Worm (Caenorhabditis elegans): ENCODE measurements around the gene lin-12.
A peak's percentile ranks its signal among the peaks of the same experiment; 100 is the strongest.

lin-12 gene

ce11 chrIII:9103643-9104042 lies 32.4 kb upstream of the lin-12 start, which contains the start of gene dos-1:
Gene dos-1 (plus strand): TSS chrIII:9103943.
- no peak for TF ChIP-seq ceh-2 (tag; optimal IDR thresholded peaks at IDR 0.05)
- no peak for TF ChIP-seq unc-42 (tag; optimal IDR thresholded peaks at IDR 0.05)
- TF ChIP-seq dve-1 (tag; optimal IDR thresholded peaks at IDR 0.05): no peak
- no peak for TF ChIP-seq K09A11.1 (tag; optimal IDR thresholded peaks at IDR 0.05; ENCODE audit: insufficient read depth)
- TF ChIP-seq pat-9 (tag; optimal IDR thresholded peaks at IDR 0.05): no peak
- TF ChIP-seq tbx-7 (tag; optimal IDR thresholded peaks at IDR 0.05): no peak
- TF ChIP-seq ceh-6 (GFP tag; optimal IDR thresholded peaks at IDR 0.05): no peak
- no peak for TF ChIP-seq hlh-30 (tag; optimal IDR thresholded peaks at IDR 0.05; ENCODE audit: insufficient read depth)
- no peak for TF ChIP-seq hlh-15 (tag; optimal IDR thresholded peaks at IDR 0.05)
- TF ChIP-seq sox-2 (GFP tag; IDR thresholded peaks at IDR 0.05): no peak

- TF ChIP-seq unc-55 (GFP tag; optimal IDR thresholded peaks at IDR 0.05) (no peak), ceh-18 (tag; optimal IDR thresholded peaks at IDR 0.05) (no peak), zip-5 (tag; optimal IDR thresholded peaks at IDR 0.05) (no peak), dmd-4 (tag; optimal IDR thresholded peaks at IDR 0.05; ENCODE audit: borderline replicate concordance) (no peak), nfya-1 (tag; optimal IDR thresholded peaks at IDR 0.05) (no peak), ceh-2 (tag; optimal IDR thresholded peaks at IDR 0.05) (no peak), pha-2 (tag; optimal IDR thresholded peaks at IDR 0.05) (no peak), F13H6.1 (tag; optimal IDR thresholded peaks at IDR 0.05) (no peak), pax-1 (tag; optimal IDR thresholded peaks at IDR 0.05) (no peak), hlh-13 (GFP tag; optimal IDR thresholded peaks at IDR 0.05) (no peak), sox-2 (GFP tag; IDR thresholded peaks at IDR 0.05) (no peak), ceh-6 (GFP tag; optimal IDR thresholded peaks at IDR 0.05) (no peak), unc-3 (GFP tag; conservative IDR thresholded peaks at IDR 0.05) (no peak), unc-3 (tag; optimal IDR thresholded peaks at IDR 0.05) (no peak), elt-2 (tag; optimal IDR thresholded peaks at IDR 0.05) (no peak), ztf-16 (tag; optimal IDR thresholded peaks at IDR 0.05) (no peak), eyg-1 (tag; optimal IDR thresholded peaks at IDR 0.05) (no peak)
These were observed 29.9 kb upstream of the lin-12 start, which contains the start of gene ZK507.1 for ce11 chrIII:9101212-9101611. Gene ZK507.1 (minus strand): TSS chrIII:9101312.

- TF ChIP-seq Y22D7AL.16 (tag; optimal IDR thresholded peaks at IDR 0.05) (no peak), ceh-31 (tag; optimal IDR thresholded peaks at IDR 0.05) (no peak)
These were observed 20.4 kb upstream of the lin-12 start, which contains the start of gene glp-1 for ce11 chrIII:9091392-9092291. Gene glp-1 (plus strand): TSS chrIII:9092241.

ce11 chrIII:9089325-9089823 lies 18.1 kb upstream of the lin-12 start, which contains the start of the genes mccc-2 and mrpl-44:
Gene mccc-2 (minus strand): TSS chrIII:9089375.
Gene mrpl-44 (minus strand): TSS chrIII:9089375.
- TF ChIP-seq pha-2 (tag; optimal IDR thresholded peaks at IDR 0.05) (no peak), ets-4 (tag; optimal IDR thresholded peaks at IDR 0.05) (no peak), zip-5 (tag; optimal IDR thresholded peaks at IDR 0.05) (no peak), elt-2 (tag; optimal IDR thresholded peaks at IDR 0.05) (peak; percentile 70), ceh-6 (GFP tag; optimal IDR thresholded peaks at IDR 0.05) (no peak), fkh-10 (GFP tag; optimal IDR thresholded peaks at IDR 0.05) (no peak), ceh-9 (tag; optimal IDR thresholded peaks at IDR 0.05) (no peak), nfya-1 (tag; optimal IDR thresholded peaks at IDR 0.05) (peak; percentile 18), ref-2 (tag; optimal IDR thresholded peaks at IDR 0.05) (no peak), tbx-2 (tag; optimal IDR thresholded peaks at IDR 0.05) (no peak), ztf-16 (tag; optimal IDR thresholded peaks at IDR 0.05) (no peak), K09A11.1 (tag; optimal IDR thresholded peaks at IDR 0.05; ENCODE audit: insufficient read depth) (no peak)

ce11 chrIII:9084329-9084728 lies 13.1 kb upstream of the lin-12 start:
- TF ChIP-seq unc-42 (tag; optimal IDR thresholded peaks at IDR 0.05): peak; percentile 91
- no peak for TF ChIP-seq ceh-48 (tag; optimal IDR thresholded peaks at IDR 0.05)
- TF ChIP-seq npax-4 (tag; optimal IDR thresholded peaks at IDR 0.05): no peak
- TF ChIP-seq ceh-34 (tag; optimal IDR thresholded peaks at IDR 0.05): peak; percentile 11
- peak; percentile 1 for TF ChIP-seq syd-9 (tag; optimal IDR thresholded peaks at IDR 0.05)
- no peak for TF ChIP-seq sdc-2 (tag; optimal IDR thresholded peaks at IDR 0.05)
- TF ChIP-seq unc-55 (GFP tag; optimal IDR thresholded peaks at IDR 0.05): peak; percentile 82
- TF ChIP-seq mec-3 (tag; optimal IDR thresholded peaks at IDR 0.05; ENCODE audit: borderline replicate concordance): no peak
- no peak for TF ChIP-seq tbx-7 (tag; optimal IDR thresholded peaks at IDR 0.05)
- TF ChIP-seq ets-4 (tag; optimal IDR thresholded peaks at IDR 0.05): no peak
- no peak for TF ChIP-seq eyg-1 (tag; optimal IDR thresholded peaks at IDR 0.05)
- no peak for TF ChIP-seq ceh-2 (tag; optimal IDR thresholded peaks at IDR 0.05)
- peak; percentile 14 for TF ChIP-seq ceh-31 (tag; optimal IDR thresholded peaks at IDR 0.05)
- TF ChIP-seq ahr-1 (tag; optimal IDR thresholded peaks at IDR 0.05): no peak
- TF ChIP-seq nfya-1 (tag; optimal IDR thresholded peaks at IDR 0.05): peak; percentile 16
- no peak for TF ChIP-seq ttx-3 (tag; optimal IDR thresholded peaks at IDR 0.05)
- TF ChIP-seq elt-2 (tag; optimal IDR thresholded peaks at IDR 0.05): peak; percentile 9
- TF ChIP-seq unc-3 (GFP tag; conservative IDR thresholded peaks at IDR 0.05): no peak
- peak; percentile 28 for TF ChIP-seq unc-3 (tag; optimal IDR thresholded peaks at IDR 0.05)
- no peak for TF ChIP-seq ceh-19 (GFP tag; optimal IDR thresholded peaks at IDR 0.05)
